Worm (Caenorhabditis elegans) whole organism, L3 larva: ENCODE data around the gene Y40H7A.4.

Source experiments
- egl-5 ChIP-seq: fragments of 150-350 bp; optimal IDR thresholded peaks from 2 replicates; lab custom pipeline; 2017; ENCODE audit warnings: missing biosample characterization, missing genetic modification reagents, missing genetic modification characterization, inconsistent platforms
- fkh-2 ChIP-seq: fragments of 150-350 bp; optimal IDR thresholded peaks from 2 replicates; lab custom pipeline; 2014; ENCODE audit warnings: missing biosample characterization, missing genetic modification reagents, missing genetic modification characterization
- hmg-11 ChIP-seq: sonication (generic microtip); optimal IDR thresholded peaks from 2 replicates; lab custom pipeline; 2016; ENCODE audit warnings: missing genetic modification characterization, missing compliant biosample characterization
- nhr-12 ChIP-seq: fragments of 150-350 bp; optimal IDR thresholded peaks from 2 replicates; lab custom pipeline; 2014; ENCODE audit warnings: missing biosample characterization, missing genetic modification characterization
- pqm-1 ChIP-seq: fragments of 150-350 bp; optimal IDR thresholded peaks from 2 replicates; lab custom pipeline; 2017; ENCODE audit warnings: missing biosample characterization, missing genetic modification characterization, inconsistent platforms
- skn-1 ChIP-seq: fragments of 150-350 bp; optimal IDR thresholded peaks from 2 replicates; lab custom pipeline; 2014; ENCODE audit warnings: missing biosample characterization, missing genetic modification characterization

DNA sequence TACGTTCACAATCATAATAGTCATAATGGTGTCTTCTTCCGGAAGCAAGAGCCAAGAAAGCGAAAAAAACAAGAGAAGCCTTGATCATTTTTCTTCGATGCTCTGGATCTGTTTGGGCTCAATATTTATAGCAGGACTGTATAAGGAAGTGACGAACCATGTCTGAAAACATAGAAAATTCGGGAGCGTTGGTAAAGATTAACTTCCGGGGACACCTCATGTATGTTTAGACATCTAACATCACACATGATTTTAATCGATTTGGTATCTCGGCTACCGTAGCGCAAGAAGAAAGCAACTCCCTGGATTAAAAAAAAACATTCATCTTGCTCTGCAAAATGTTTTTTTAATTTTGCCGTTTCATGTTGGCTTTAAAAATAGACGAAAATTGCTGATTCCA, 49.3 kb downstream of the Y40H7A.4 start, which contains the start of gene clec-190:
- TF ChIP-seq skn-1 (tag; lab: Kevin White, UChicago) (no peak), fkh-2 (tag; lab: Kevin White, UChicago) (no peak), egl-5 (no peak), pqm-1 (tag; lab: Kevin White, UChicago) (no peak), nhr-12 (no peak), hmg-11 (tag; lab: Kevin White, UChicago) (no peak)
